Worm (Caenorhabditis elegans) whole organism, mixed stage, embryonic: ENCODE data around the gene F49F1.17.

ENCODE experiments used
- M03D4.4 ChIP-seq: sonication (generic microtip); optimal IDR thresholded peaks from 2 replicates; lab custom pipeline; 2017; ENCODE audit warnings: mild to moderate bottlenecking, missing genetic modification characterization, missing compliant biosample characterization
- bed-3 ChIP-seq: fragments of 200-800 bp; sonication (Bioruptor generic); optimal IDR thresholded peaks from 3 replicates; lab custom pipeline; 2018; ENCODE audit warnings: mild to moderate bottlenecking, missing genetic modification characterization, moderate library complexity, missing compliant biosample characterization
- blmp-1 ChIP-seq: fragments of 150-350 bp; optimal IDR thresholded peaks from 2 replicates; lab custom pipeline; 2014; ENCODE audit warnings: missing biosample characterization, missing genetic modification characterization
- ceh-83 ChIP-seq: fragments of 200-800 bp; sonication (Bioruptor generic); optimal IDR thresholded peaks from 2 replicates; lab custom pipeline; 2018; ENCODE audit warnings: mild to moderate bottlenecking, missing genetic modification characterization, missing compliant biosample characterization
- ces-1 ChIP-seq: fragments of 150-350 bp; optimal IDR thresholded peaks from 2 replicates; lab custom pipeline; 2014; ENCODE audit warnings: missing biosample characterization, missing genetic modification reagents, missing genetic modification characterization
- cnd-1 ChIP-seq: fragments of 200-800 bp; sonication (Bioruptor generic); optimal IDR thresholded peaks from 2 replicates; lab custom pipeline; 2018; ENCODE audit warnings: mild to moderate bottlenecking, missing genetic modification characterization, missing compliant biosample characterization
- drap-1 ChIP-seq: fragments of 200-800 bp; sonication (Bioruptor generic); optimal IDR thresholded peaks from 3 replicates; lab custom pipeline; 2018; ENCODE audit warnings: mild to moderate bottlenecking, missing genetic modification characterization, missing compliant biosample characterization
- elt-1 ChIP-seq: sonication (generic microtip); optimal IDR thresholded peaks from 2 replicates; lab custom pipeline; 2017; ENCODE audit warnings: missing genetic modification characterization, mild to moderate bottlenecking, missing compliant biosample characterization, antibody characterized with exemption, moderate library complexity, borderline replicate concordance; ENCODE audit not compliant: insufficient read depth
- elt-3 ChIP-seq: fragments of 150-350 bp; optimal IDR thresholded peaks from 2 replicates; lab custom pipeline; 2014; ENCODE audit warnings: missing biosample characterization, missing genetic modification characterization
- flh-1 ChIP-seq: fragments of 200-800 bp; sonication (Bioruptor generic); optimal IDR thresholded peaks from 2 replicates; lab custom pipeline; 2018; ENCODE audit warnings: mild to moderate bottlenecking, missing genetic modification characterization, moderate library complexity, missing compliant biosample characterization
- hlh-1 ChIP-seq: fragments of 150-350 bp; optimal IDR thresholded peaks from 2 replicates; lab custom pipeline; 2014; ENCODE audit warnings: missing biosample characterization, missing genetic modification reagents, missing genetic modification characterization
- lin-13 ChIP-seq: fragments of 150-350 bp; optimal IDR thresholded peaks from 2 replicates; lab custom pipeline; 2014; ENCODE audit warnings: missing biosample characterization, missing genetic modification characterization
- lin-32 ChIP-seq: fragments of 200-800 bp; sonication (Bioruptor generic); optimal IDR thresholded peaks from 2 replicates; lab custom pipeline; 2018; ENCODE audit warnings: mild to moderate bottlenecking, missing genetic modification characterization, missing compliant biosample characterization
- lsy-2 ChIP-seq: fragments of 150-350 bp; optimal IDR thresholded peaks from 2 replicates; lab custom pipeline; 2014; ENCODE audit warnings: missing biosample characterization, missing genetic modification characterization
- mab-5 ChIP-seq: fragments of 150-350 bp; optimal IDR thresholded peaks from 2 replicates; lab custom pipeline; 2014; ENCODE audit warnings: missing biosample characterization, missing genetic modification characterization
- nhr-12 ChIP-seq: fragments of 150-350 bp; optimal IDR thresholded peaks from 2 replicates; lab custom pipeline; 2014; ENCODE audit warnings: missing biosample characterization, missing genetic modification characterization
- nhr-2 ChIP-seq: fragments of 150-350 bp; optimal IDR thresholded peaks from 2 replicates; lab custom pipeline; 2014; ENCODE audit warnings: missing biosample characterization, missing genetic modification characterization
- nhr-237 ChIP-seq: fragments of 150-350 bp; optimal IDR thresholded peaks from 2 replicates; lab custom pipeline; 2014; ENCODE audit warnings: missing biosample characterization, missing genetic modification characterization
- nhr-28 ChIP-seq: fragments of 150-350 bp; optimal IDR thresholded peaks from 2 replicates; lab custom pipeline; 2014; ENCODE audit warnings: missing biosample characterization, missing genetic modification characterization
- nhr-76 ChIP-seq: sonication (generic microtip); optimal IDR thresholded peaks from 2 replicates; lab custom pipeline; 2017; ENCODE audit warnings: missing biosample characterization, missing genetic modification characterization
- pha-4 ChIP-seq: fragments of 150-350 bp; optimal IDR thresholded peaks from 2 replicates; lab custom pipeline; 2018; ENCODE audit warnings: missing biosample characterization, missing genetic modification reagents, missing genetic modification characterization
- sem-2 ChIP-seq: fragments of 200-800 bp; sonication (Bioruptor generic); optimal IDR thresholded peaks from 2 replicates; lab custom pipeline; 2018; ENCODE audit warnings: mild to moderate bottlenecking, missing genetic modification characterization, missing compliant biosample characterization
- snpc-4 ChIP-seq: fragments of 150-350 bp; optimal IDR thresholded peaks from 2 replicates; lab custom pipeline; 2014; ENCODE audit warnings: missing biosample characterization, missing genetic modification characterization
- sptf-1 ChIP-seq: sonication (generic microtip); optimal IDR thresholded peaks from 2 replicates; lab custom pipeline; 2017; ENCODE audit warnings: mild to moderate bottlenecking, missing genetic modification characterization, moderate library complexity, missing compliant biosample characterization
- tbx-8 ChIP-seq: fragments of 200-800 bp; sonication (Bioruptor generic); optimal IDR thresholded peaks from 2 replicates; lab custom pipeline; 2018; ENCODE audit warnings: mild to moderate bottlenecking, missing genetic modification characterization, moderate library complexity, missing compliant biosample characterization
- unc-120 ChIP-seq: sonication (generic microtip); optimal IDR thresholded peaks from 2 replicates; lab custom pipeline; 2017; ENCODE audit warnings: missing genetic modification characterization, missing compliant biosample characterization; ENCODE audit not compliant: poor library complexity, severe bottlenecking
- unc-39 ChIP-seq: fragments of 150-350 bp; optimal IDR thresholded peaks from 2 replicates; lab custom pipeline; 2014; ENCODE audit warnings: missing biosample characterization, missing genetic modification characterization
- unc-62 ChIP-seq: fragments of 150-350 bp; optimal IDR thresholded peaks from 2 replicates; lab custom pipeline; 2014; ENCODE audit warnings: missing biosample characterization, missing genetic modification reagents, missing genetic modification characterization
- zip-8 ChIP-seq: fragments of 150-350 bp; optimal IDR thresholded peaks from 2 replicates; lab custom pipeline; 2014; ENCODE audit warnings: missing biosample characterization, missing genetic modification characterization
- ztf-11 ChIP-seq: fragments of 150-350 bp; optimal IDR thresholded peaks from 2 replicates; lab custom pipeline; 2014; ENCODE audit warnings: missing biosample characterization, missing genetic modification characterization

Gene F49F1.17

ce11 chrIV:4135744-4136143 lies at the start of gene F49F1.17:
TSS of gene F49F1.17 (minus strand) at chrIV:4135844.
- TF ChIP-seq drap-1 (GFP tag; lab: Kevin White, UChicago) (no peak), sem-2 (GFP tag; lab: Kevin White, UChicago) (no peak), tbx-8 (no peak), blmp-1 (tag; lab: Kevin White, UChicago) (no peak), sptf-1 (tag; lab: Kevin White, UChicago) (no peak), ces-1 (no peak), snpc-4 (tag; lab: Kevin White, UChicago) (no peak), unc-62 (GFP tag; lab: Kevin White, UChicago) (no peak), zip-8 (no peak), lsy-2 (tag; lab: Kevin White, UChicago) (no peak), lin-13 (tag; lab: Kevin White, UChicago) (no peak), elt-3 (tag; lab: Kevin White, UChicago) (no peak), lin-32 (GFP tag; lab: Kevin White, UChicago) (no peak), ceh-83 (GFP tag; lab: Kevin White, UChicago) (no peak), cnd-1 (no peak)

DNA sequence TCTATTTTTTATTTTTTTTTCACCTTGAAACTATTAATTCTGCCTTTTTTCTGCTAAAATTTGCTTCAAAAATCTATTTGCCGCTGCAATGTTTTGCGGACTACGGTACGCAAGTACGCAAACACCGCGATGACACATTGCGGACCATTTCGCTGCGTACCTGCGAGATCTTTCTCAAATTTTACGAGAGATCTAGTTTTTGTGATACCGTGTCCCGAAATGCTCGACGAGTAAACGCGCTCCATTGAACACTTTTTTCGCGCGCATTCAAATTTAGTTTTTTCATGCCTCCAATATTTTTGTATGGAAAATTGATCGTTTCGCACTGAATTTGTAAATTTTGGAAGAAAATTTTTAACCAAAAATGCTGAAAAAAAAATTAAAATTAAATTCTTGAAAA lies 49.1 kb upstream of the F49F1.17 start:
- peak; percentile 62 for TF ChIP-seq lsy-2 (tag; lab: Kevin White, UChicago)

ce11 chrIV:4178424-4178823 lies 42.8 kb upstream of the F49F1.17 start, which contains the start of gene tsen-34:
TSS of gene tsen-34 (plus strand) at chrIV:4178457.
- no peak for TF ChIP-seq nhr-2
- TF ChIP-seq elt-3 (tag; lab: Kevin White, UChicago) = no peak
- peak; percentile 2 for TF ChIP-seq ceh-83 (GFP tag; lab: Kevin White, UChicago)

DNA sequence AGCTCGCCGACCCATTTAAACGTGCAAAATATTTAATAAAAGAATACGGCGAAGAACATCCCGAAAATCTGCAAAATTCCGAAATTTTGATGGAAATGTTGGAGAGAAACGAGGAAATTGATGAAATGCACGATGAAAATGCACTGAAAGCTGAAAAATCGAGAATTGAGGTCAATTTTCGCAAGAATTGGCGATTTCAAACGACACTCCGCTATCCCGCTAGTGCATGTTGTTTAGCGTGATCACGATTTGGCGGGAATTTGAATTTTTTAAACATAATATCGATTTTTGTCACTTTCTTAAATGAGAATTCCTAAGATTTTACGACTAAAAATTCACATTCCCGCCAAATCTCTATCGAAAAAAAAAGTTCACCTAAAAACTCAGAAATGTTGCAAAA lies 41.9 kb upstream of the F49F1.17 start:
- no peak for TF ChIP-seq sptf-1 (tag; lab: Kevin White, UChicago)
- no peak for TF ChIP-seq nhr-237 (tag; lab: Kevin White, UChicago)

DNA sequence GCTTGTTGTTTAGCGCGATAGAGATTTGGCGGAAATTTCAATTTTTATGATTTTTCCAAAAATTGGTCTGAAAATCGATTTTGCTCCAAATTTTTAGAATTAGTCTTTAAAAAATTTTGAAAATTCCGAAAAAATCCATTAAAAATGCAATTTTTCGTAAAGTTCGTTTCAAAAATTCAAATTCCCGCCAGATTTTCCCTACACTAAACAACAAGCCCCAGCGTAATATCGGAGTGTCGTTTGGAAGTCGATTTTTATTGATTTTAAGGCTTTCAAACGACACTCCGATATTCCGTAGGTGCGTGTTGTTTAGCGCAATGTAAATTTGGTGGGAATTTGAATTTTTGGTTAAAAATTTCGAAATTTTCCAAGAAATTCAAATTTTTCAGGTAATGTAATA lies 41.0 kb upstream of the F49F1.17 start:
- TF ChIP-seq ces-1 (no peak), unc-120 (tag; lab: Kevin White, UChicago) (no peak), elt-1 (tag; lab: Kevin White, UChicago) (no peak), flh-1 (no peak), lin-13 (tag; lab: Kevin White, UChicago) (no peak), tbx-8 (no peak), hlh-1 (no peak), ztf-11 (tag; lab: Kevin White, UChicago) (no peak), lsy-2 (tag; lab: Kevin White, UChicago) (no peak), nhr-76 (tag; lab: Kevin White, UChicago) (no peak), nhr-28 (tag; lab: Kevin White, UChicago) (no peak), pha-4 (tag; lab: Kevin White, UChicago) (no peak), mab-5 (no peak), zip-8 (no peak), nhr-237 (tag; lab: Kevin White, UChicago) (no peak)

- TF ChIP-seq cnd-1 = no peak
- TF ChIP-seq elt-3 (tag; lab: Kevin White, UChicago) = no peak
- no peak for TF ChIP-seq tbx-8
- no peak for TF ChIP-seq unc-120 (tag; lab: Kevin White, UChicago)
- no peak for TF ChIP-seq sem-2 (GFP tag; lab: Kevin White, UChicago)
- no peak for TF ChIP-seq nhr-12 (tag; lab: Kevin White, UChicago)
- no peak for TF ChIP-seq nhr-2
- TF ChIP-seq bed-3 (GFP tag; lab: Kevin White, UChicago) = no peak
- TF ChIP-seq zip-8 = no peak
- TF ChIP-seq mab-5 = no peak
- no peak for TF ChIP-seq M03D4.4 (tag; lab: Kevin White, UChicago)
- no peak for TF ChIP-seq nhr-237 (tag; lab: Kevin White, UChicago)
- TF ChIP-seq unc-39 (tag; lab: Kevin White, UChicago) = no peak
- no peak for TF ChIP-seq lin-32 (GFP tag; lab: Kevin White, UChicago)
- TF ChIP-seq drap-1 (GFP tag; lab: Kevin White, UChicago) = no peak
- TF ChIP-seq snpc-4 (tag; lab: Kevin White, UChicago) = no peak
- no peak for TF ChIP-seq nhr-28 (tag; lab: Kevin White, UChicago)
- TF ChIP-seq nhr-76 (tag; lab: Kevin White, UChicago) = no peak
Measured at ce11 chrIV:4176088-4176487, 40.4 kb upstream of the F49F1.17 start, which contains the start of gene dnj-15. TSS of gene dnj-15 (plus strand) at chrIV:4176388.
